Fruit fly (Drosophila melanogaster): Measurements from ENCODE around the gene Tbc1d15-17.

Tbc1d15-17 gene

DNA sequence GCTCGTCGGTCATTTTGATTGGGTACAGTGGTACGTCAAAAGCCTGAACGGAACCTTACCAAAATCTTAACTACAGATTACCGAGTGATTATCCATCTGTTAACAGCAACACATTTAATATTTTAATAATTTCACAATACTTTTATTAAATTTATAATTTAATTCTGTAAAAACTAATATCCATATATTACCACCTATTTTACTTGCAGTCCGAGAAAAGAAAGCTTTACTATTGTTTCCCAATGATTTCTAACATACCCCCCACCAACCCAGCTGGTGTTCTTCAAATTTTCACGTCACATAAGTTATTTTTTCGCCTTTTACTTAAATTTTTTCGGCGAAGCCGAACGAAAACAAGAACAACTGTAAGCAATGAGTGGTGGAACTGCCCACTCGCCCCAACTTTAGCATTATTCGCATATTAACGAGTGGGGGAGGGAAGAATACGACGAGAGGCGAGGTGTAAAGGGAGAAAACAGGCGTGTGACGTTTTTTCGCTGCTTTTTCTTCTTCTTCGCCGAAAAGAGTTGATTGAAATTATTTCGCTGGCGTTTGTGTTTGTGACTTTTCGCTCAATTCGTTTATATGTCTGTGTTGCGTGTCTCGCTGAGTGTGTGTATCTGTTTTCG lies 41.0 kb downstream of the Tbc1d15-17 start (continued):
- TF ChIP-seq Usf (GFP tag; optimal IDR thresholded peaks at IDR 0.05) (peak; percentile 19), fd3F (GFP tag; optimal IDR thresholded peaks at IDR 0.05) (peak; percentile 50), CG18619 (GFP tag; optimal IDR thresholded peaks at IDR 0.05) (peak; percentile 73), CG32532 (GFP tag; IDR thresholded peaks at IDR 0.05) (peak; percentile 69), Hr51 (GFP tag; optimal IDR thresholded peaks at IDR 0.05) (peak; percentile 40 to 58), CG10654 (GFP tag; optimal IDR thresholded peaks at IDR 0.05) (peak; percentile 22), CG4360 (GFP tag; IDR thresholded peaks at IDR 0.05) (no peak; the same call in 1 of the 2 replicates), CG2199 (GFP tag; IDR thresholded peaks at IDR 0.05) (0 out of 3 replicates have a peak, but pooled peaks have one; percentile 32), CG10959 (GFP tag; IDR thresholded peaks at IDR 0.05) (no peak), CG15269 (tag; optimal IDR thresholded peaks at IDR 0.05) (peak; percentile 62), dimm (GFP tag; IDR thresholded peaks at IDR 0.05) (no peak), Fer1 (GFP tag; optimal IDR thresholded peaks at IDR 0.05) (peak; percentile 69), CG7839 (tag; optimal IDR thresholded peaks at IDR 0.05) (peak; percentile 72), Nf-YC (tag; optimal IDR thresholded peaks at IDR 0.05) (peak; percentile 49), CG16815 (GFP tag; optimal IDR thresholded peaks at IDR 0.05) (peak; percentile 46), Eip74EF (GFP tag; optimal IDR thresholded peaks at IDR 0.05) (peak in 1 of 2 experiments; percentile 10), amos (GFP tag; IDR thresholded peaks at IDR 0.05; ENCODE audit: partially characterized antibody) (peak; percentile 14; the same call in 1 of the 2 replicates), CG18599 (GFP tag; optimal IDR thresholded peaks at IDR 0.05) (peak; percentile 89), CG15514 (GFP tag; optimal IDR thresholded peaks at IDR 0.05) (no peak), mld (GFP tag; IDR thresholded peaks at IDR 0.05; ENCODE audit: partially characterized antibody) (no peak), unpg (GFP tag; optimal IDR thresholded peaks at IDR 0.05) (peak; percentile 50), nau (GFP tag; optimal IDR thresholded peaks at IDR 0.05) (peak; percentile 31), CG2889 (GFP tag; IDR thresholded peaks at IDR 0.05) (no peak), CG11504 (tag; optimal IDR thresholded peaks at IDR 0.05) (peak; percentile 66), CG13424 (tag; optimal IDR thresholded peaks at IDR 0.05) (peak; percentile 45), CG9437 (GFP tag; optimal IDR thresholded peaks at IDR 0.05) (peak; percentile 43), Chrac-16 (GFP tag; optimal IDR thresholded peaks at IDR 0.05) (peak; percentile 36), gem (tag; optimal IDR thresholded peaks at IDR 0.05) (peak; percentile 75), otp (GFP tag; IDR thresholded peaks at IDR 0.05) (no peak), Lhr (GFP tag; optimal IDR thresholded peaks at IDR 0.05) (no peak), disco-r (GFP tag; optimal IDR thresholded peaks at IDR 0.05) (peak; percentile 13), CG1602 (GFP tag; optimal IDR thresholded peaks at IDR 0.05) (peak; percentile 7), CG15011 (GFP tag; optimal IDR thresholded peaks at IDR 0.05) (peak; percentile 53), CG10979 (tag; optimal IDR thresholded peaks at IDR 0.05) (peak; percentile 21), Ssrp (tag; optimal IDR thresholded peaks at IDR 0.05) (peak; percentile 24), Atf6 (GFP tag; IDR thresholded peaks at IDR 0.05) (peak; percentile 43; the same call in 1 of the 2 replicates), CG9727 (GFP tag; optimal IDR thresholded peaks at IDR 0.05) (peak; percentile 80), Ptx1 (GFP tag; IDR thresholded peaks at IDR 0.05) (peak; percentile 55), D19B (GFP tag; optimal IDR thresholded peaks at IDR 0.05) (peak; percentile 73), CG3847 (GFP tag; IDR thresholded peaks at IDR 0.05) (peak; percentile 45; the same call in 1 of the 2 replicates), sens-2 (GFP tag; IDR thresholded peaks at IDR 0.05) (no peak), Hr3 (GFP tag; optimal IDR thresholded peaks at IDR 0.05) (peak; percentile 33), CG18262 (tag; optimal IDR thresholded peaks at IDR 0.05) (peak; percentile 64), bsh (GFP tag; optimal IDR thresholded peaks at IDR 0.05) (peak; percentile 41 to 54)
